Fruit fly (Drosophila melanogaster) whole organism, embryonic: ENCODE results near the gene RabX5.
A peak's percentile ranks its signal among the peaks of the same experiment; 100 is the strongest.

Experiments used
- Antp ChIP-seq: fragments of 200-800 bp; sonication (Bioruptor generic); optimal IDR thresholded peaks from 3 replicates; lab custom pipeline; 2016; ENCODE audit warnings: missing biosample characterization, missing genetic modification characterization
- B-H2 ChIP-seq: fragments of 200-800 bp; sonication (Bioruptor generic); optimal IDR thresholded peaks from 2 replicates; lab custom pipeline; 2018; ENCODE audit warnings: missing biosample characterization, mild to moderate bottlenecking, missing genetic modification characterization
- Blimp-1 ChIP-seq: fragments of 200-800 bp; sonication (Bioruptor generic); optimal IDR thresholded peaks from 3 replicates; lab custom pipeline; 2018; ENCODE audit warnings: missing biosample characterization, missing genetic modification characterization, mild to moderate bottlenecking, moderate library complexity, missing genetic modification reagents
- CG10654 ChIP-seq: fragments of 200-800 bp; sonication (Bioruptor generic); optimal IDR thresholded peaks from 2 replicates; lab custom pipeline; 2016; ENCODE audit warnings: missing biosample characterization, missing genetic modification characterization
- CG11504 ChIP-seq: fragments of 200-800 bp; sonication (Bioruptor generic); optimal IDR thresholded peaks from 3 replicates; lab custom pipeline; 2019; ENCODE audit warnings: missing biosample characterization, mild to moderate bottlenecking, missing genetic modification characterization, moderate library complexity
- CG11695 ChIP-seq: fragments of 200-800 bp; sonication (Bioruptor generic); IDR thresholded peaks from 3 replicates; pipeline ENCODE4 v1.3.6; 2022; ENCODE audit warnings: missing biosample characterization, missing genetic modification characterization
- CG12071 ChIP-seq: fragments of 200-800 bp; sonication (Bioruptor generic); optimal IDR thresholded peaks from 3 replicates; lab custom pipeline; 2018; ENCODE audit warnings: missing biosample characterization, mild to moderate bottlenecking, missing genetic modification characterization
- CG13624 ChIP-seq: fragments of 200-800 bp; sonication (Bioruptor generic); optimal IDR thresholded peaks from 2 replicates; lab custom pipeline; 2016; ENCODE audit warnings: missing biosample characterization, missing genetic modification characterization
- CG17359 ChIP-seq: fragments of 200-800 bp; sonication (Bioruptor generic); optimal IDR thresholded peaks from 3 replicates; lab custom pipeline; 2018; ENCODE audit warnings: missing biosample characterization, mild to moderate bottlenecking, missing genetic modification characterization, moderate library complexity
- CG17829 ChIP-seq: fragments of 200-800 bp; optimal IDR thresholded peaks from 2 replicates; lab custom pipeline; 2019; ENCODE audit warnings: missing biosample characterization, mild to moderate bottlenecking, missing genetic modification characterization, moderate library complexity
- CG2199 ChIP-seq: fragments of 200-800 bp; sonication (Bioruptor generic); IDR thresholded peaks from 3 replicates; pipeline ENCODE4 v1.3.6; 2022; ENCODE audit warnings: missing biosample characterization, missing genetic modification characterization
- CG30020 ChIP-seq: fragments of 200-800 bp; optimal IDR thresholded peaks from 2 replicates; lab custom pipeline; 2019; ENCODE audit warnings: missing biosample characterization, mild to moderate bottlenecking, missing genetic modification characterization, moderate library complexity
- CG3065 ChIP-seq: fragments of 200-800 bp; sonication (Bioruptor generic); optimal IDR thresholded peaks from 2 replicates; lab custom pipeline; 2016; ENCODE audit warnings: missing biosample characterization, missing genetic modification characterization
- CG34376 ChIP-seq: fragments of 200-800 bp; sonication (Bioruptor generic); optimal IDR thresholded peaks from 2 replicates; lab custom pipeline; 2018; ENCODE audit warnings: missing biosample characterization, mild to moderate bottlenecking, missing genetic modification characterization
- CG42726 ChIP-seq: fragments of 200-800 bp; sonication (Bioruptor generic); IDR thresholded peaks from 2 replicates; pipeline ENCODE4 v1.3.6; 2022; ENCODE audit warnings: missing biosample characterization, missing genetic modification characterization; ENCODE audit not compliant: partially characterized antibody
- CG6175 ChIP-seq: fragments of 200-800 bp; sonication (Bioruptor generic); IDR thresholded peaks from 3 replicates; pipeline ENCODE4 v1.3.6; 2022; ENCODE audit warnings: missing biosample characterization, missing genetic modification characterization
- CG7786 ChIP-seq: fragments of 200-800 bp; sonication (Bioruptor generic); optimal IDR thresholded peaks from 2 replicates; lab custom pipeline; 2016; ENCODE audit warnings: missing biosample characterization, missing genetic modification characterization
- CG7839 ChIP-seq: fragments of 200-800 bp; sonication (Bioruptor generic); optimal IDR thresholded peaks from 3 replicates; lab custom pipeline; 2018; ENCODE audit warnings: missing biosample characterization, mild to moderate bottlenecking, missing genetic modification characterization, moderate library complexity
- CG7928 ChIP-seq: fragments of 200-800 bp; sonication (Bioruptor generic); optimal IDR thresholded peaks from 2 replicates; lab custom pipeline; 2017; ENCODE audit warnings: missing biosample characterization, mild to moderate bottlenecking, missing genetic modification characterization
- CTCF ChIP-seq: fragments of 200-800 bp; sonication (Bioruptor generic); optimal IDR thresholded peaks from 2 replicates; lab custom pipeline; 2017; ENCODE audit warnings: missing biosample characterization, mild to moderate bottlenecking, missing genetic modification characterization, moderate library complexity
- Ets65A ChIP-seq: fragments of 200-800 bp; sonication (Bioruptor generic); peaks from one replicate; lab custom pipeline; 2016; ENCODE audit warnings: missing biosample characterization, missing genetic modification characterization
- Fer3 ChIP-seq: fragments of 200-800 bp; sonication (Bioruptor generic); optimal IDR thresholded peaks from 2 replicates; lab custom pipeline; 2018; ENCODE audit warnings: missing biosample characterization, mild to moderate bottlenecking, missing genetic modification characterization, moderate library complexity
- Hey ChIP-seq: fragments of 200-800 bp; sonication (Bioruptor generic); optimal IDR thresholded peaks from 3 replicates; lab custom pipeline; 2018; ENCODE audit warnings: missing biosample characterization, mild to moderate bottlenecking, missing genetic modification characterization
- Hmr ChIP-seq: fragments of 200-800 bp; sonication (Bioruptor generic); optimal IDR thresholded peaks from 3 replicates; lab custom pipeline; 2017; ENCODE audit warnings: mild to moderate bottlenecking, missing biosample characterization, missing genetic modification reagents, missing genetic modification characterization
- Hr51 ChIP-seq, 2 experiments: fragments of 200-800 bp; sonication (Bioruptor generic); optimal IDR thresholded peaks; 2 replicates in 1 of 2; 3 replicates in 1 of 2; lab custom pipeline; 2016 to 2018; ENCODE audit warnings: missing biosample characterization in 2 of 2, missing genetic modification characterization in 2 of 2, mild to moderate bottlenecking in 1 of 2, moderate library complexity in 1 of 2
- Lim3 ChIP-seq: fragments of 200-800 bp; sonication (Bioruptor generic); IDR thresholded peaks from 2 replicates; pipeline ENCODE4 v1.3.6; 2022; ENCODE audit warnings: missing biosample characterization, missing genetic modification characterization
- Nf-YB ChIP-seq: fragments of 200-800 bp; sonication (Bioruptor generic); optimal IDR thresholded peaks from 3 replicates; lab custom pipeline; 2019; ENCODE audit warnings: missing biosample characterization, mild to moderate bottlenecking, missing genetic modification characterization, moderate library complexity
- PHDP ChIP-seq: fragments of 200-800 bp; sonication (Bioruptor generic); optimal IDR thresholded peaks from 3 replicates; lab custom pipeline; 2018; ENCODE audit warnings: missing biosample characterization, mild to moderate bottlenecking, missing genetic modification characterization, moderate library complexity
- Pdp1 ChIP-seq, 2 experiments: fragments of 200-800 bp; sonication (Bioruptor generic); optimal IDR thresholded peaks; 3 replicates each; lab custom pipeline; 2016; ENCODE audit warnings: missing biosample characterization in 2 of 2, missing genetic modification characterization in 2 of 2, mild to moderate bottlenecking in 1 of 2, moderate library complexity in 1 of 2
- Poxn ChIP-seq: fragments of 200-800 bp; sonication (Bioruptor generic); IDR thresholded peaks from 2 replicates; pipeline ENCODE4 v1.3.6; 2022; ENCODE audit warnings: missing biosample characterization, missing genetic modification characterization
- Rfx ChIP-seq: fragments of 200-800 bp; sonication (Bioruptor generic); IDR thresholded peaks from 2 replicates; pipeline ENCODE4 v1.3.6; 2022; ENCODE audit warnings: missing biosample characterization, missing genetic modification characterization
- amos ChIP-seq: fragments of 200-800 bp; sonication (Bioruptor generic); IDR thresholded peaks from 2 replicates; pipeline ENCODE4 v1.3.6; 2022; ENCODE audit warnings: missing biosample characterization, missing genetic modification characterization; ENCODE audit not compliant: partially characterized antibody
- ase ChIP-seq: fragments of 200-800 bp; sonication (Bioruptor generic); IDR thresholded peaks from 3 replicates; pipeline ENCODE4 v1.3.6; 2022; ENCODE audit warnings: missing biosample characterization, missing genetic modification characterization
- az2 ChIP-seq: fragments of 200-800 bp; sonication (Bioruptor generic); optimal IDR thresholded peaks from 3 replicates; lab custom pipeline; 2016; ENCODE audit warnings: missing biosample characterization, missing genetic modification characterization
- chn ChIP-seq: fragments of 200-800 bp; sonication (Bioruptor generic); optimal IDR thresholded peaks from 2 replicates; lab custom pipeline; 2016; ENCODE audit warnings: missing biosample characterization, missing genetic modification characterization
- crc ChIP-seq: fragments of 200-800 bp; sonication (Bioruptor generic); optimal IDR thresholded peaks from 2 replicates; lab custom pipeline; 2016; ENCODE audit warnings: missing biosample characterization, missing genetic modification characterization
- croc ChIP-seq: fragments of 200-800 bp; sonication (Bioruptor generic); conservative IDR thresholded peaks from 3 replicates; pipeline ENCODE4 v1.3.6; 2022; ENCODE audit warnings: missing biosample characterization, missing genetic modification characterization
- en ChIP-seq: fragments of 200-800 bp; sonication (Bioruptor generic); optimal IDR thresholded peaks from 2 replicates; lab custom pipeline; 2016; ENCODE audit warnings: missing biosample characterization, missing genetic modification characterization
- ewg ChIP-seq: fragments of 200-800 bp; sonication (Bioruptor generic); optimal IDR thresholded peaks from 3 replicates; lab custom pipeline; 2017; ENCODE audit warnings: mild to moderate bottlenecking, missing biosample characterization, missing genetic modification reagents, missing genetic modification characterization
- gcm2 ChIP-seq: fragments of 200-800 bp; sonication (Bioruptor generic); optimal IDR thresholded peaks from 2 replicates; lab custom pipeline; 2016; ENCODE audit warnings: missing biosample characterization, missing genetic modification characterization
- gsb ChIP-seq: fragments of 200-800 bp; sonication (Bioruptor generic); IDR thresholded peaks from 2 replicates; pipeline ENCODE4 v1.3.6; 2022; ENCODE audit warnings: missing biosample characterization, missing genetic modification characterization
- gsb-n ChIP-seq: fragments of 200-800 bp; sonication (Bioruptor generic); optimal IDR thresholded peaks from 3 replicates; lab custom pipeline; 2018; ENCODE audit warnings: missing biosample characterization, mild to moderate bottlenecking, missing genetic modification characterization
- ind ChIP-seq: fragments of 200-800 bp; sonication (Bioruptor generic); optimal IDR thresholded peaks from 3 replicates; lab custom pipeline; 2016; ENCODE audit warnings: missing biosample characterization, missing genetic modification characterization
- lilli ChIP-seq: fragments of 200-800 bp; sonication (Bioruptor generic); optimal IDR thresholded peaks from 3 replicates; lab custom pipeline; 2016; ENCODE audit warnings: missing biosample characterization, missing genetic modification characterization
- nerfin-2 ChIP-seq: fragments of 200-800 bp; sonication (Bioruptor generic); IDR thresholded peaks from 2 replicates; pipeline ENCODE4 v1.3.6; 2022; ENCODE audit warnings: missing biosample characterization, missing genetic modification characterization; ENCODE audit not compliant: partially characterized antibody
- pros ChIP-seq: fragments of 200-800 bp; sonication (Bioruptor generic); optimal IDR thresholded peaks from 3 replicates; lab custom pipeline; 2019; ENCODE audit warnings: missing biosample characterization, mild to moderate bottlenecking, missing genetic modification characterization, moderate library complexity
- schlank ChIP-seq: fragments of 200-800 bp; sonication (Bioruptor generic); optimal IDR thresholded peaks from 2 replicates; lab custom pipeline; 2018; ENCODE audit warnings: missing biosample characterization, mild to moderate bottlenecking, missing genetic modification characterization
- sens-2 ChIP-seq: fragments of 200-800 bp; sonication (Bioruptor generic); IDR thresholded peaks from 2 replicates; pipeline ENCODE4 v1.3.6; 2022; ENCODE audit warnings: missing biosample characterization, missing genetic modification characterization
- shn ChIP-seq: fragments of 200-800 bp; sonication (Bioruptor generic); optimal IDR thresholded peaks from 3 replicates; lab custom pipeline; 2016; ENCODE audit warnings: missing biosample characterization, missing genetic modification characterization
- wor ChIP-seq: fragments of 200-800 bp; sonication (Bioruptor generic); IDR thresholded peaks from 2 replicates; pipeline ENCODE4 v1.3.6; 2022; ENCODE audit warnings: missing biosample characterization, missing genetic modification characterization
- zf30C ChIP-seq: fragments of 200-800 bp; sonication (Bioruptor generic); optimal IDR thresholded peaks from 3 replicates; lab custom pipeline; 2018; ENCODE audit warnings: missing biosample characterization, mild to moderate bottlenecking, missing genetic modification characterization

The RabX5 gene

DNA sequence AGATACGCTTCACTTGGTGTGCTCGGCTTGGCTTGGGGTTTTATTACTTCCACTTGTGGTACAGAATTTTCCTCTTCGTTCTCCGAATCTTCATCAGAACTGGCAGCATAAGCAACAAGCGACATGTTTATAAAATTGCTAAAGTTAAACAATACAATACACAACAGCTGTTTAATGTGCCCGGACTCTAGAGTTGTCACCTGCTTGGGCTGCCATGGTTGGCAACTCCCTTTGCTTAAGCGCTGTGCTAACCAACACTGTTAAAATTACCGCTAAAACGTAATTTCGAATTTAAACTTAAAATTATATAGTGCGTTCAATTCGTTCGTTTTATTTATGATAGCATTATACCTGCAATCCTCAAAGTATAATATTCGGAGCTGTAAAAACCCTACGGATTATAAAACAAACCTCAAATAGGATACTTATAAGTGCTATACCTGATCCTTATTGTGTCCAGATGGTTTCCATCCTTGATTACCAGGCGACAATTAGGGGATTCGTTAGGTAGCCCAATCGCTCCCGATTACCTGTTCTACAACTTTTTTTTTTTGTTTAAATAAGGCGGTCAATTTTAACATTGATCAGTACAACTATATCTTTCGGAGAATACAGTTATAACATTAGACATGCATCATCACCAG is 22.5 kb downstream of the RabX5 start, which contains the start of the genes CG17249 and Bro (continued):
- TF ChIP-seq CG11504 (tag; lab: Kevin White, UChicago) (no peak), CG2199 (GFP tag; lab: Robert Waterston, UW) (no peak), pros (GFP tag; lab: Kevin White, UChicago) (no peak), zf30C (GFP tag; lab: Kevin White, UChicago) (no peak), Rfx (GFP tag; lab: Robert Waterston, UW) (peak; percentile 76), croc (no peak), chn (peak; percentile 42), amos (GFP tag; lab: Robert Waterston, UW) (peak; percentile 41; the same call in 1 of the 2 replicates), Hmr (peak; percentile 42), nerfin-2 (GFP tag; lab: Robert Waterston, UW) (no peak), CG7839 (tag; lab: Kevin White, UChicago) (no peak), Nf-YB (GFP tag; lab: Kevin White, UChicago) (no peak), az2 (peak; percentile 26), Blimp-1 (GFP tag; lab: Kevin White, UChicago) (no peak), lilli (GFP tag; lab: Kevin White, UChicago) (peak; percentile 72), CG6175 (GFP tag; lab: Robert Waterston, UW) (no peak), crc (GFP tag; lab: Kevin White, UChicago) (no peak), Hey (tag; lab: Kevin White, UChicago) (no peak), Lim3 (no peak), CG3065 (no peak), gsb (GFP tag; lab: Robert Waterston, UW) (no peak), ase (GFP tag; lab: Robert Waterston, UW) (no peak), CG17359 (tag; lab: Kevin White, UChicago) (no peak), PHDP (tag; lab: Kevin White, UChicago) (no peak), CTCF (GFP tag; lab: Kevin White, UChicago) (no peak), en (no peak), CG11695 (GFP tag; lab: Robert Waterston, UW) (no peak), ind (GFP tag; lab: Kevin White, UChicago) (no peak), ewg (GFP tag; lab: Kevin White, UChicago) (no peak), CG13624 (GFP tag; lab: Kevin White, UChicago) (peak; percentile 97), Pdp1 (GFP tag; optimal IDR thresholded peaks at IDR 0.05; lab: Kevin White, UChicago) (peak in 1 of 2 experiments; percentile 62), CG17829 (peak; percentile 3), gsb-n (tag; lab: Kevin White, UChicago) (no peak), gcm2 (peak; percentile 12), CG12071 (no peak), Antp (GFP tag; lab: Kevin White, UChicago) (peak; percentile 27), CG34376 (GFP tag; lab: Kevin White, UChicago) (peak; percentile 16), CG30020 (tag; lab: Kevin White, UChicago) (no peak), wor (GFP tag; lab: Robert Waterston, UW) (no peak), CG10654 (GFP tag; lab: Kevin White, UChicago) (no peak), Fer3 (tag; lab: Kevin White, UChicago) (no peak), CG42726 (no peak), Poxn (no peak), schlank (tag; lab: Kevin White, UChicago) (no peak), CG7786 (GFP tag; lab: Kevin White, UChicago) (peak; percentile 59), CG7928 (GFP tag; lab: Kevin White, UChicago) (no peak), sens-2 (no peak), shn (GFP tag; lab: Kevin White, UChicago) (peak; percentile 46), B-H2 (GFP tag; lab: Kevin White, UChicago) (peak; percentile 80), Ets65A (peak; percentile 74), Hr51 (GFP tag; optimal IDR thresholded peaks at IDR 0.05; lab: Kevin White, UChicago) (peak in 1 of 2 experiments; percentile 57)
